Worm (Caenorhabditis elegans) whole organism, late embryonic: ENCODE measurements around the gene dhs-29.
"Not testable (repeated sequence)": the region's sequence is repeated elsewhere in the genome, so short reads cannot be mapped to it uniquely, and the experiment has no call there.

ENCODE experiments used
- C38D4.7 ChIP-seq: fragments of 200-800 bp; sonication (Bioruptor generic); optimal IDR thresholded peaks from 2 replicates; lab custom pipeline; 2018; ENCODE audit warnings: mild to moderate bottlenecking, missing genetic modification characterization, moderate library complexity, missing compliant biosample characterization
- F13H6.1 ChIP-seq: sonication (generic microtip); optimal IDR thresholded peaks from 2 replicates; lab custom pipeline; 2016; ENCODE audit warnings: missing genetic modification characterization, missing compliant biosample characterization
- K02D7.2 ChIP-seq: sonication (generic microtip); optimal IDR thresholded peaks from 2 replicates; lab custom pipeline; 2017; ENCODE audit warnings: mild to moderate bottlenecking, missing genetic modification characterization, missing compliant biosample characterization
- K09A11.1 ChIP-seq: sonication (generic microtip); optimal IDR thresholded peaks from 2 replicates; lab custom pipeline; 2017; ENCODE audit warnings: antibody characterized with exemption, mild to moderate bottlenecking, missing genetic modification characterization, missing compliant biosample characterization; ENCODE audit not compliant: insufficient read depth
- Y22D7AL.16 ChIP-seq: sonication (generic microtip); optimal IDR thresholded peaks from 2 replicates; lab custom pipeline; 2016; ENCODE audit warnings: missing genetic modification characterization, missing compliant biosample characterization
- ceh-14 ChIP-seq: sonication (generic microtip); optimal IDR thresholded peaks from 2 replicates; lab custom pipeline; 2016; ENCODE audit warnings: missing genotype, missing genetic modification characterization, missing compliant biosample characterization
- ceh-18 ChIP-seq: sonication (generic microtip); optimal IDR thresholded peaks from 2 replicates; lab custom pipeline; 2016; ENCODE audit warnings: missing genetic modification characterization, missing compliant biosample characterization
- ceh-19 ChIP-seq: fragments of 200-800 bp; sonication (Bioruptor generic); optimal IDR thresholded peaks from 2 replicates; lab custom pipeline; 2018; ENCODE audit warnings: mild to moderate bottlenecking, missing genetic modification characterization, missing compliant biosample characterization
- ceh-24 ChIP-seq: sonication (generic microtip); optimal IDR thresholded peaks from 2 replicates; lab custom pipeline; 2016; ENCODE audit warnings: mild to moderate bottlenecking, missing genetic modification characterization, missing compliant biosample characterization
- ceh-31 ChIP-seq: sonication (generic microtip); optimal IDR thresholded peaks from 2 replicates; lab custom pipeline; 2016; ENCODE audit warnings: missing genetic modification characterization, missing compliant biosample characterization
- ceh-34 ChIP-seq: sonication (generic microtip); optimal IDR thresholded peaks from 2 replicates; lab custom pipeline; 2016; ENCODE audit warnings: mild to moderate bottlenecking, missing genetic modification characterization, missing compliant biosample characterization
- ceh-45 ChIP-seq: fragments of 200-800 bp; sonication (Bioruptor generic); IDR thresholded peaks from 2 replicates; pipeline ENCODE4 v1.3.6; 2022; ENCODE audit warnings: missing genetic modification reagents, missing genetic modification characterization, missing compliant biosample characterization
- ceh-9 ChIP-seq: sonication (generic microtip); optimal IDR thresholded peaks from 2 replicates; lab custom pipeline; 2016; ENCODE audit warnings: mild to moderate bottlenecking, missing genetic modification characterization, inconsistent platforms, missing compliant biosample characterization
- elt-2 ChIP-seq: sonication (generic microtip); optimal IDR thresholded peaks from 2 replicates; lab custom pipeline; 2016; ENCODE audit warnings: missing genetic modification reagents, missing genetic modification characterization, missing compliant biosample characterization
- elt-4 ChIP-seq: sonication (generic microtip); optimal IDR thresholded peaks from 2 replicates; lab custom pipeline; 2016; ENCODE audit warnings: missing genetic modification characterization, missing compliant biosample characterization
- ets-4 ChIP-seq: sonication (generic microtip); optimal IDR thresholded peaks from 2 replicates; lab custom pipeline; 2016; ENCODE audit warnings: missing genetic modification characterization, missing compliant biosample characterization
- fkh-6 ChIP-seq: sonication (generic microtip); optimal IDR thresholded peaks from 2 replicates; lab custom pipeline; 2016; ENCODE audit warnings: missing genetic modification characterization, missing compliant biosample characterization
- hlh-15 ChIP-seq: sonication (generic microtip); optimal IDR thresholded peaks from 2 replicates; lab custom pipeline; 2016; ENCODE audit warnings: missing genetic modification characterization, missing compliant biosample characterization
- hlh-30 ChIP-seq: sonication (generic microtip); optimal IDR thresholded peaks from 2 replicates; lab custom pipeline; 2017; ENCODE audit warnings: antibody characterized with exemption, missing genetic modification characterization, missing compliant biosample characterization; ENCODE audit not compliant: insufficient read depth
- hlh-6 ChIP-seq: sonication (generic microtip); optimal IDR thresholded peaks from 2 replicates; lab custom pipeline; 2016; ENCODE audit warnings: missing genotype, missing genetic modification characterization, missing compliant biosample characterization
- hlh-8 ChIP-seq: sonication (generic microtip); optimal IDR thresholded peaks from 2 replicates; lab custom pipeline; 2016; ENCODE audit warnings: missing genotype, missing genetic modification characterization, missing compliant biosample characterization
- lim-6 ChIP-seq: sonication (generic microtip); optimal IDR thresholded peaks from 2 replicates; lab custom pipeline; 2016; ENCODE audit warnings: missing genetic modification characterization, missing compliant biosample characterization
- lin-11 ChIP-seq: fragments of 200-800 bp; sonication (Bioruptor generic); optimal IDR thresholded peaks from 2 replicates; lab custom pipeline; 2018; ENCODE audit warnings: mild to moderate bottlenecking, missing genetic modification characterization, missing compliant biosample characterization
- nfya-1 ChIP-seq: sonication (generic microtip); optimal IDR thresholded peaks from 2 replicates; lab custom pipeline; 2017; ENCODE audit warnings: missing genetic modification characterization, mild to moderate bottlenecking, missing compliant biosample characterization, antibody characterized with exemption, moderate library complexity
- odd-2 ChIP-seq: sonication (generic microtip); optimal IDR thresholded peaks from 2 replicates; lab custom pipeline; 2017; ENCODE audit warnings: antibody characterized with exemption, mild to moderate bottlenecking, missing genetic modification characterization, missing compliant biosample characterization
- pax-1 ChIP-seq: fragments of 150-350 bp; optimal IDR thresholded peaks from 2 replicates; lab custom pipeline; 2014; ENCODE audit warnings: missing biosample characterization, missing genetic modification characterization
- pha-4 ChIP-seq: fragments of 150-350 bp; optimal IDR thresholded peaks from 2 replicates; lab custom pipeline; 2018; ENCODE audit warnings: missing biosample characterization, missing genetic modification reagents, missing genetic modification characterization
- pqm-1 ChIP-seq: sonication (generic microtip); optimal IDR thresholded peaks from 2 replicates; lab custom pipeline; 2016; ENCODE audit warnings: missing genetic modification characterization, missing compliant biosample characterization
- ref-2 ChIP-seq: sonication (generic microtip); optimal IDR thresholded peaks from 2 replicates; lab custom pipeline; 2016; ENCODE audit warnings: missing genetic modification characterization, missing compliant biosample characterization
- rnt-1 ChIP-seq: sonication (generic microtip); optimal IDR thresholded peaks from 2 replicates; lab custom pipeline; 2016; ENCODE audit warnings: missing genetic modification characterization, missing compliant biosample characterization
- sdc-2 ChIP-seq: sonication (generic microtip); optimal IDR thresholded peaks from 2 replicates; lab custom pipeline; 2016; ENCODE audit warnings: missing genotype, missing genetic modification characterization, missing compliant biosample characterization
- sox-2 ChIP-seq: fragments of 200-800 bp; sonication (Bioruptor generic); IDR thresholded peaks from 2 replicates; pipeline ENCODE4 v1.3.6; 2022; ENCODE audit warnings: missing genetic modification reagents, missing genetic modification characterization, missing compliant biosample characterization
- syd-9 ChIP-seq: sonication (generic microtip); optimal IDR thresholded peaks from 2 replicates; lab custom pipeline; 2016; ENCODE audit warnings: mild to moderate bottlenecking, missing genetic modification characterization, moderate library complexity, missing compliant biosample characterization
- tbx-2 ChIP-seq: sonication (generic microtip); optimal IDR thresholded peaks from 2 replicates; lab custom pipeline; 2016; ENCODE audit warnings: missing genetic modification characterization, missing compliant biosample characterization
- unc-42 ChIP-seq: sonication (generic microtip); optimal IDR thresholded peaks from 2 replicates; lab custom pipeline; 2016; ENCODE audit warnings: missing genotype, missing genetic modification characterization, missing compliant biosample characterization
- unc-55 ChIP-seq: sonication (generic microtip); optimal IDR thresholded peaks from 2 replicates; lab custom pipeline; 2017; ENCODE audit warnings: missing biosample characterization, missing genetic modification reagents, missing genetic modification characterization
- ztf-16 ChIP-seq: sonication (generic microtip); optimal IDR thresholded peaks from 2 replicates; lab custom pipeline; 2017; ENCODE audit warnings: missing genetic modification characterization, missing compliant biosample characterization

The dhs-29 gene

ce11 chrX:7664819-7665218, at the start of gene dhs-29:
dhs-29 (minus strand) TSS chrX:7664919.
- TF ChIP-seq lim-6; hlh-30 (tag; lab: Kevin White, UChicago); elt-4 (tag; lab: Kevin White, UChicago): not testable (repeated sequence)

DNA sequence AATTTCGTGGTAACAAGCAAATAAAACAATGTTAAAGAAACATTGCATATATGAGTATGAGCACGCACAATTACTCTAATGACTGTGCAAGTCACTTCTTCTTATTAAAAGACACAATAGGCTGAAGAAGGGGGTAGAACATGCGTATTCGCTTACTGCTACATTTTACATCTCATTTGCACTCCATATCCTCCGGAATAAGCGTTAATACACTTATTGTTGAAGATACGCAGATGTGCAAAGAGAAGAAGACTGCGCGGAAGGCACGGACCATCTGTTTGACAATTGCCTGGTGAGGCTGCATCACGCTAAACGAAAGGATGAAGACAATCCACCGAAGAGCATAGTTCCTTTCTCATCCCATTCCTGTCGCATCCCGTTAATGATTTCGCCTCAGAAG, 48.2 kb upstream of the dhs-29 start:
- no peak for TF ChIP-seq odd-2 (tag; lab: Kevin White, UChicago)
- peak; percentile 47 for TF ChIP-seq tbx-2
- no peak for TF ChIP-seq ets-4
- TF ChIP-seq pqm-1 (tag; lab: Kevin White, UChicago), result no peak
- peak; percentile 71 for TF ChIP-seq ceh-14 (tag; lab: Kevin White, UChicago)
- TF ChIP-seq nfya-1 (tag; lab: Kevin White, UChicago), result peak; percentile 24
- no peak for TF ChIP-seq elt-2 (tag; lab: Kevin White, UChicago)
- peak; percentile 58 for TF ChIP-seq ceh-31
- TF ChIP-seq F13H6.1 (tag; lab: Kevin White, UChicago), result no peak
- peak; percentile 97 for TF ChIP-seq unc-42
- peak; percentile 43 for TF ChIP-seq unc-55
- TF ChIP-seq syd-9 (tag; lab: Kevin White, UChicago), result no peak
- TF ChIP-seq hlh-8, result no peak
- peak; percentile 46 for TF ChIP-seq ref-2 (tag; lab: Kevin White, UChicago)
- no peak for TF ChIP-seq hlh-6 (tag; lab: Kevin White, UChicago)
- TF ChIP-seq ceh-34 (tag; lab: Kevin White, UChicago), result no peak
- TF ChIP-seq K09A11.1 (tag; lab: Kevin White, UChicago), result no peak
- no peak for TF ChIP-seq pax-1
- no peak for TF ChIP-seq lin-11 (tag; lab: Kevin White, UChicago)
- no peak for TF ChIP-seq fkh-6
- peak; percentile 0 for TF ChIP-seq sdc-2 (tag; lab: Kevin White, UChicago)
- no peak for TF ChIP-seq pha-4 (tag; lab: Kevin White, UChicago)

DNA sequence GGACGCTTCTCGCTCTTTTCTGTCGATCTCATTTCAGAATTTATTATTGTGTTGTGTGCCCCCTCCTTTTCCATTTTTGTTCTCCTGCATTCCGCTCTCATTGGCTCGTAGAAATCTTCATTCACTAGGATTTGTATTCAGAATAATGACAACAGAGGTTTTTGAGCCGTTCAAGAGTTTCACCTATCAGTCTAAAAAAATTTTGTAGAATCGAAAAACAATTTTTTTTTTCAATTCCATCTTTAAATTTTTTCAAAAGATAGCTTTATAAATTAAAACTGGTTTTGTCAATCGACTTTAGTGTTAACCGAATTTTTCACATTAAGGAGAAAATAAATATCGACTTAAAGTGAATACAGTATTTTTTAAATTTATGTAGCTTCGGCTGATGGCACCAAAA, 45.9 kb upstream of the dhs-29 start, which contains the start of gene K09F5.4:
Gene K09F5.4 (minus strand): TSS at position 101 of the 400 bp plus-strand sequence.
- TF ChIP-seq ceh-9 (tag; lab: Kevin White, UChicago) (no peak), Y22D7AL.16 (tag; lab: Kevin White, UChicago) (no peak)

- TF ChIP-seq sox-2, result 0 out of 2 replicates have a peak, but pooled peaks have one; percentile 6
- TF ChIP-seq ceh-19 (GFP tag; lab: Kevin White, UChicago), result peak; percentile 75
- no peak for TF ChIP-seq ztf-16 (tag; lab: Kevin White, UChicago)
Measured at ce11 chrX:7710187-7710586, 45.5 kb upstream of the dhs-29 start.

ce11 chrX:7707031-7707430, 42.3 kb upstream of the dhs-29 start, which contains the start of gene kvs-1:
kvs-1 (minus strand) TSS chrX:7707131.
- TF ChIP-seq ceh-24 (tag; lab: Kevin White, UChicago) (no peak), pax-1 (no peak), K02D7.2 (tag; lab: Kevin White, UChicago) (no peak), hlh-15 (tag; lab: Kevin White, UChicago) (no peak), lin-11 (tag; lab: Kevin White, UChicago) (no peak), pha-4 (tag; lab: Kevin White, UChicago) (no peak), Y22D7AL.16 (tag; lab: Kevin White, UChicago) (no peak), nfya-1 (tag; lab: Kevin White, UChicago) (no peak), C38D4.7 (no peak), ets-4 (no peak), ceh-31 (no peak), ceh-18 (tag; lab: Kevin White, UChicago) (no peak), ceh-45 (GFP tag; lab: Robert Waterston, UW) (no peak), rnt-1 (no peak), fkh-6 (no peak)
